Fruit fly (Drosophila melanogaster) whole organism, embryonic: ENCODE measurements around the gene CG42671.
A peak's percentile ranks its signal among the peaks of the same experiment; 100 is the strongest.

Source experiments
- Aef1 ChIP-seq: fragments of 200-800 bp; sonication (Bioruptor generic); IDR thresholded peaks from 3 replicates; pipeline ENCODE4 v1.3.6; 2022; ENCODE audit warnings: missing biosample characterization, missing genetic modification characterization
- Atf3 ChIP-seq: fragments of 200-800 bp; sonication (Bioruptor generic); optimal IDR thresholded peaks from 3 replicates; lab custom pipeline; 2016; ENCODE audit warnings: missing biosample characterization, missing genetic modification characterization
- Bdp1 ChIP-seq: fragments of 200-800 bp; sonication (Bioruptor generic); optimal IDR thresholded peaks from 3 replicates; lab custom pipeline; 2016; ENCODE audit warnings: missing biosample characterization, missing genetic modification characterization
- CG12104 ChIP-seq: fragments of 200-800 bp; sonication (Bioruptor generic); optimal IDR thresholded peaks from 3 replicates; lab custom pipeline; 2016; ENCODE audit warnings: missing biosample characterization, missing genetic modification characterization
- CG12219 ChIP-seq: fragments of 200-800 bp; sonication (Bioruptor generic); optimal IDR thresholded peaks from 3 replicates; lab custom pipeline; 2018; ENCODE audit warnings: missing biosample characterization, mild to moderate bottlenecking, missing genetic modification characterization
- CG12236 ChIP-seq: fragments of 200-800 bp; sonication (Bioruptor generic); optimal IDR thresholded peaks from 2 replicates; lab custom pipeline; 2016; ENCODE audit warnings: missing biosample characterization, missing genetic modification characterization
- CG13287 ChIP-seq: fragments of 200-800 bp; sonication (Bioruptor generic); IDR thresholded peaks from 2 replicates; pipeline ENCODE4 v1.3.6; 2022; ENCODE audit warnings: missing biosample characterization, missing genetic modification characterization; ENCODE audit not compliant: partially characterized antibody
- CG13296 ChIP-seq: fragments of 200-800 bp; sonication (Bioruptor generic); optimal IDR thresholded peaks from 3 replicates; lab custom pipeline; 2018; ENCODE audit warnings: missing biosample characterization, mild to moderate bottlenecking, missing genetic modification characterization
- CG18764 ChIP-seq: fragments of 200-800 bp; sonication (Bioruptor generic); optimal IDR thresholded peaks from 3 replicates; lab custom pipeline; 2016; ENCODE audit warnings: missing biosample characterization, missing genetic modification characterization
- CG31224 ChIP-seq: fragments of 200-800 bp; sonication (Bioruptor generic); IDR thresholded peaks from 2 replicates; pipeline ENCODE4 v1.3.6; 2022; ENCODE audit warnings: missing biosample characterization, missing genetic modification characterization
- CG32532 ChIP-seq: fragments of 200-800 bp; sonication (Bioruptor generic); IDR thresholded peaks from 2 replicates; pipeline ENCODE4 v1.3.6; 2022; ENCODE audit warnings: missing biosample characterization, missing genetic modification characterization
- CG3726 ChIP-seq: fragments of 200-800 bp; sonication (Bioruptor generic); IDR thresholded peaks from 3 replicates; pipeline ENCODE4, ENCODE4 v1.3.6; 2022; ENCODE audit warnings: missing biosample characterization, missing genetic modification characterization
- CG3838 ChIP-seq: fragments of 200-800 bp; sonication (Bioruptor generic); optimal IDR thresholded peaks from 3 replicates; lab custom pipeline; 2016; ENCODE audit warnings: missing biosample characterization, missing genetic modification characterization
- CG6272 ChIP-seq: fragments of 200-800 bp; sonication (Bioruptor generic); IDR thresholded peaks from 2 replicates; pipeline ENCODE4 v1.3.6; 2022; ENCODE audit warnings: missing biosample characterization, missing genetic modification characterization
- CG6791 ChIP-seq: fragments of 200-800 bp; sonication (Bioruptor generic); IDR thresholded peaks from 3 replicates; pipeline ENCODE4 v1.3.6; 2022; ENCODE audit warnings: missing biosample characterization, missing genetic modification characterization; ENCODE audit not compliant: partially characterized antibody
- CG6813 ChIP-seq: fragments of 200-800 bp; sonication (Bioruptor generic); optimal IDR thresholded peaks from 2 replicates; lab custom pipeline; 2017; ENCODE audit warnings: missing biosample characterization, missing genetic modification characterization, mild to moderate bottlenecking, moderate library complexity, missing genetic modification reagents
- CG9215 ChIP-seq: fragments of 200-800 bp; sonication (Bioruptor generic); IDR thresholded peaks from 2 replicates; pipeline ENCODE4 v1.3.6; 2022; ENCODE audit warnings: missing biosample characterization, missing genetic modification characterization
- CG9727 ChIP-seq: fragments of 200-800 bp; sonication (Bioruptor generic); optimal IDR thresholded peaks from 3 replicates; lab custom pipeline; 2017; ENCODE audit warnings: missing biosample characterization, mild to moderate bottlenecking, missing genetic modification characterization
- Camta ChIP-seq: fragments of 200-800 bp; sonication (Bioruptor generic); optimal IDR thresholded peaks from 2 replicates; lab custom pipeline; 2016; ENCODE audit warnings: missing biosample characterization, missing genetic modification characterization
- CkIIα-i1 ChIP-seq: fragments of 200-800 bp; sonication (Bioruptor generic); IDR thresholded peaks from 2 replicates; pipeline ENCODE4 v1.3.6; 2022; ENCODE audit warnings: missing biosample characterization, missing genetic modification characterization
- Dip3 ChIP-seq: fragments of 200-800 bp; sonication (Bioruptor generic); optimal IDR thresholded peaks from 3 replicates; lab custom pipeline; 2016; ENCODE audit warnings: missing biosample characterization, missing genetic modification characterization
- Dp ChIP-seq: fragments of 200-800 bp; sonication (Bioruptor generic); optimal IDR thresholded peaks from 2 replicates; lab custom pipeline; 2018; ENCODE audit warnings: missing biosample characterization, mild to moderate bottlenecking, missing genetic modification characterization, moderate library complexity
- Fer1 ChIP-seq: fragments of 200-800 bp; sonication (Bioruptor generic); optimal IDR thresholded peaks from 2 replicates; lab custom pipeline; 2017; ENCODE audit warnings: missing biosample characterization, mild to moderate bottlenecking, missing genetic modification characterization
- HLH54F ChIP-seq: fragments of 200-800 bp; sonication (Bioruptor generic); optimal IDR thresholded peaks from 3 replicates; lab custom pipeline; 2016; ENCODE audit warnings: missing biosample characterization, missing genetic modification characterization
- HLHmδ ChIP-seq: fragments of 200-800 bp; sonication (Bioruptor generic); optimal IDR thresholded peaks from 2 replicates; lab custom pipeline; 2018; ENCODE audit warnings: missing biosample characterization, mild to moderate bottlenecking, missing genetic modification characterization, moderate library complexity
- Hmx ChIP-seq: fragments of 200-800 bp; sonication (Bioruptor generic); optimal IDR thresholded peaks from 2 replicates; lab custom pipeline; 2016; ENCODE audit warnings: missing biosample characterization, missing genetic modification characterization
- Neu2 ChIP-seq: fragments of 200-800 bp; sonication (Bioruptor generic); optimal IDR thresholded peaks from 3 replicates; lab custom pipeline; 2016; ENCODE audit warnings: missing biosample characterization, missing genetic modification characterization, borderline replicate concordance
- Oli ChIP-seq: fragments of 200-800 bp; sonication (Bioruptor generic); optimal IDR thresholded peaks from 2 replicates; lab custom pipeline; 2018; ENCODE audit warnings: missing biosample characterization, mild to moderate bottlenecking, missing genetic modification characterization, moderate library complexity
- Scr ChIP-seq: fragments of 200-800 bp; sonication (Bioruptor generic); IDR thresholded peaks from 2 replicates; pipeline ENCODE4 v1.3.6; 2022; ENCODE audit warnings: missing biosample characterization, missing genetic modification characterization; ENCODE audit not compliant: partially characterized antibody
- aop ChIP-seq: fragments of 200-800 bp; sonication (Bioruptor generic); IDR thresholded peaks from 2 replicates; pipeline ENCODE4 v1.3.6; 2022; ENCODE audit warnings: missing biosample characterization, missing genetic modification characterization
- ap ChIP-seq: fragments of 200-800 bp; sonication (Bioruptor generic); IDR thresholded peaks from 2 replicates; pipeline ENCODE4 v1.3.6; 2022; ENCODE audit warnings: missing biosample characterization, missing genetic modification characterization
- bcd ChIP-seq: fragments of 200-800 bp; sonication (Bioruptor generic); optimal IDR thresholded peaks from 2 replicates; lab custom pipeline; 2017; ENCODE audit warnings: missing biosample characterization, mild to moderate bottlenecking, missing genetic modification characterization
- ci ChIP-seq: fragments of 200-800 bp; sonication (Bioruptor generic); IDR thresholded peaks from 3 replicates; pipeline ENCODE4 v1.3.6; 2022; ENCODE audit warnings: missing biosample characterization, missing genetic modification characterization
- croc ChIP-seq: fragments of 200-800 bp; sonication (Bioruptor generic); conservative IDR thresholded peaks from 3 replicates; pipeline ENCODE4 v1.3.6; 2022; ENCODE audit warnings: missing biosample characterization, missing genetic modification characterization
- crol ChIP-seq: fragments of 200-800 bp; sonication (Bioruptor generic); IDR thresholded peaks from 2 replicates; pipeline ENCODE4 v1.3.6; 2022; ENCODE audit warnings: missing biosample characterization, missing genetic modification characterization
- da ChIP-seq: fragments of 200-800 bp; sonication (Bioruptor generic); optimal IDR thresholded peaks from 2 replicates; lab custom pipeline; 2016; ENCODE audit warnings: missing biosample characterization, missing genetic modification characterization
- disco-r ChIP-seq: fragments of 200-800 bp; sonication (Bioruptor generic); optimal IDR thresholded peaks from 2 replicates; lab custom pipeline; 2016; ENCODE audit warnings: missing biosample characterization, missing genetic modification characterization
- dysf ChIP-seq: fragments of 200-800 bp; sonication (Bioruptor generic); IDR thresholded peaks from 3 replicates; pipeline ENCODE4 v1.3.6; 2022; ENCODE audit warnings: missing biosample characterization, missing genetic modification characterization
- esg ChIP-seq: fragments of 200-800 bp; sonication (Bioruptor generic); conservative IDR thresholded peaks from 2 replicates; pipeline ENCODE4 v1.3.6; 2022; ENCODE audit warnings: missing biosample characterization, missing genetic modification characterization
- fd96Cb ChIP-seq: fragments of 200-800 bp; sonication (Bioruptor generic); optimal IDR thresholded peaks from 2 replicates; lab custom pipeline; 2018; ENCODE audit warnings: missing biosample characterization, mild to moderate bottlenecking, missing genetic modification characterization, moderate library complexity
- ftz-f1 ChIP-seq: fragments of 200-800 bp; sonication (Bioruptor generic); optimal IDR thresholded peaks from 2 replicates; lab custom pipeline; 2016; ENCODE audit warnings: missing biosample characterization, missing genetic modification characterization
- gt ChIP-seq: fragments of 200-800 bp; sonication (Bioruptor generic); IDR thresholded peaks from 2 replicates; pipeline ENCODE4 v1.3.6; 2022; ENCODE audit warnings: missing biosample characterization, missing genetic modification characterization
- hth ChIP-seq: fragments of >200 bp; optimal IDR thresholded peaks from 2 replicates; lab custom pipeline; 2017; ENCODE audit warnings: inconsistent platforms
- row ChIP-seq: fragments of 200-800 bp; sonication (Bioruptor generic); IDR thresholded peaks from 3 replicates; pipeline ENCODE4 v1.3.6; 2022; ENCODE audit warnings: missing biosample characterization, missing genetic modification characterization
- sens ChIP-seq: fragments of 200-800 bp; sonication (Bioruptor generic); peaks from one replicate; lab custom pipeline; 2016; ENCODE audit warnings: missing biosample characterization, missing genetic modification characterization
- shn ChIP-seq: fragments of 200-800 bp; sonication (Bioruptor generic); optimal IDR thresholded peaks from 3 replicates; lab custom pipeline; 2016; ENCODE audit warnings: missing biosample characterization, missing genetic modification characterization
- toy ChIP-seq: fragments of 200-800 bp; sonication (Bioruptor generic); IDR thresholded peaks from 2 replicates; pipeline ENCODE4 v1.3.6; 2022; ENCODE audit warnings: missing biosample characterization, missing genetic modification characterization
- tup ChIP-seq: fragments of 200-800 bp; sonication (Bioruptor generic); optimal IDR thresholded peaks from 2 replicates; lab custom pipeline; 2016; ENCODE audit warnings: missing biosample characterization, mild to moderate bottlenecking, missing genetic modification characterization, moderate library complexity
- unpg ChIP-seq: fragments of 200-800 bp; sonication (Bioruptor generic); optimal IDR thresholded peaks from 3 replicates; lab custom pipeline; 2018; ENCODE audit warnings: missing biosample characterization, mild to moderate bottlenecking, missing genetic modification characterization, moderate library complexity

CG42671 gene

DNA sequence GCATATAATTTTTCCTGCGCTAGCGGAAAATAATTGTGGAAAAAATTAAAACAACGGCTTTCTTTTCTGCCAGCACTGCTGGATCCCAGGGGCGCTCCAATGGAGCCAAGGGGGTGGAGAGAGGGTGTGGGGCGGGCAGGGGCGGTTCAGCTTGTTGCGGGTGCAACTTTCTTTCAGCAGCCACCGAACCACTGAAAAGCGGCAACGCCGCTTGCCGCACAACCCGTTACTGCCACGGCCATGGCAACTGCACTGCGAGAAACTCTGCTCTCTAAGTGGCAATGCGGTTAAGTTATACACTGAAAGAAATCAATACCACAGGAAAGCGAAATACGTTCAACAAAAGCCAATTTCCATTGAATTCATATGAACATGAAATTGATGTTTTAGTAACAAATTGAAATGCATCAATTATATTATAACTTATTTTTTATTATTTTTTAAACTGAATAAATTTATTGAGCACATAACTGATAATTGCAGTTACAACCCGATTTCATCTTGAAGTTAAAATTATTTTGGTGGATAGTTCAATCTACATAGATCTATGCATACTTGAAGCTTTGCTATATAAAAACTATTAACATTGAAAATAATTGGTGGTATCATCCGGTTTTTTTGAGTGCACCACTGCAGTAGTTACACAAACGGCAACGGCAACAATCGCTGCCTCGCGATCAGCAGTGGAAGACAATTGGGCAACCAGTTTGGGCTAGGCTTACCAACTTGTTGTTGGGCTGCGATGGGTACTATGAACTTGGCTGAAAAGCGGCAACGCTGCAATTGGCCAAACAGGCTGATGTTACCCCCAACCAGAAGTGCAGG is 42.1 kb downstream of the CG42671 start (continued):
- peak; percentile 6; the same call in 1 of the 2 replicates for TF ChIP-seq ap (GFP tag; lab: Robert Waterston, UW)
- peak; percentile 72 for TF ChIP-seq unpg (GFP tag; lab: Kevin White, UChicago)
- no peak for TF ChIP-seq Scr (GFP tag; lab: Robert Waterston, UW)
- TF ChIP-seq CG13296 (GFP tag; lab: Kevin White, UChicago) = peak; percentile 76
- TF ChIP-seq HLH54F (GFP tag; lab: Kevin White, UChicago) = no peak
- peak; percentile 11 for TF ChIP-seq CG12236
- TF ChIP-seq fd96Cb (tag; lab: Kevin White, UChicago) = peak; percentile 86
- TF ChIP-seq dysf (GFP tag; lab: Robert Waterston, UW) = peak; percentile 69; the same call in 1 of the 3 replicates
- TF ChIP-seq HLHmδ (GFP tag; lab: Kevin White, UChicago) = peak; percentile 34
- TF ChIP-seq gt = no peak
- no peak for TF ChIP-seq CG13287 (GFP tag; lab: Robert Waterston, UW)
- peak; percentile 79 for TF ChIP-seq row (GFP tag; lab: Robert Waterston, UW)
- TF ChIP-seq Dip3 (GFP tag; lab: Kevin White, UChicago) = no peak
- TF ChIP-seq Neu2 (GFP tag; lab: Kevin White, UChicago) = no peak
- TF ChIP-seq da (GFP tag; lab: Kevin White, UChicago) = peak; percentile 7
- peak; percentile 23; the same call in 1 of the 2 replicates for TF ChIP-seq aop (GFP tag; lab: Robert Waterston, UW)
- no peak for TF ChIP-seq hth (lab: Kevin White, UChicago)
- no peak for TF ChIP-seq tup
- peak; percentile 97 for TF ChIP-seq crol (GFP tag; lab: Robert Waterston, UW)
- TF ChIP-seq CG9215 (GFP tag; lab: Robert Waterston, UW) = peak; percentile 64; the same call in 1 of the 2 replicates
- peak; percentile 94 for TF ChIP-seq CG9727 (GFP tag; lab: Kevin White, UChicago)
- TF ChIP-seq ftz-f1 = no peak
- no peak for TF ChIP-seq Camta (GFP tag; lab: Kevin White, UChicago)
- no peak for TF ChIP-seq CG3726 (GFP tag; lab: Robert Waterston, UW)
- TF ChIP-seq CG6791 (GFP tag; lab: Robert Waterston, UW) = peak; percentile 76; the same call in 2 of the 3 replicates
- peak; percentile 37; the same call in 1 of the 2 replicates for TF ChIP-seq CG6272 (GFP tag; lab: Robert Waterston, UW)
- peak; percentile 49; the same call in 2 of the 3 replicates for TF ChIP-seq croc
- no peak for TF ChIP-seq CkIIα-i1 (GFP tag; lab: Robert Waterston, UW)
- TF ChIP-seq ci (GFP tag; lab: Robert Waterston, UW) = peak; percentile 89
- TF ChIP-seq CG31224 (GFP tag; lab: Robert Waterston, UW) = peak; percentile 33; the same call in 1 of the 2 replicates
- TF ChIP-seq bcd (GFP tag; lab: Kevin White, UChicago) = peak; percentile 80
- TF ChIP-seq esg (GFP tag; lab: Robert Waterston, UW) = 0 out of 2 replicates have a peak, but pooled peaks have one; percentile 40
- no peak for TF ChIP-seq Dp (GFP tag; lab: Kevin White, UChicago)
- 0 out of 2 replicates have a peak, but pooled peaks have one; percentile 35 for TF ChIP-seq toy (GFP tag; lab: Robert Waterston, UW)
- TF ChIP-seq Atf3 = peak; percentile 18
- peak; percentile 80 for TF ChIP-seq Oli (tag; lab: Kevin White, UChicago)
- TF ChIP-seq Aef1 (GFP tag; lab: Robert Waterston, UW) = peak; percentile 38; the same call in 2 of the 3 replicates
- peak; percentile 64 for TF ChIP-seq CG6813 (GFP tag; lab: Kevin White, UChicago)
- peak; percentile 78 for TF ChIP-seq Fer1 (GFP tag; lab: Kevin White, UChicago)
- peak; percentile 26 for TF ChIP-seq CG3838 (GFP tag; lab: Kevin White, UChicago)
- no peak for TF ChIP-seq disco-r (GFP tag; lab: Kevin White, UChicago)
- peak; percentile 80 for TF ChIP-seq CG32532 (GFP tag; lab: Robert Waterston, UW)
- peak; percentile 72 for TF ChIP-seq CG12104 (GFP tag; lab: Kevin White, UChicago)
- TF ChIP-seq CG18764 = peak; percentile 65
- TF ChIP-seq CG12219 (GFP tag; lab: Kevin White, UChicago) = peak; percentile 50
- TF ChIP-seq sens (GFP tag; lab: Kevin White, UChicago) = peak; percentile 92
- TF ChIP-seq Bdp1 (GFP tag; lab: Kevin White, UChicago) = peak; percentile 52
- no peak for TF ChIP-seq shn (GFP tag; lab: Kevin White, UChicago)
- no peak for TF ChIP-seq Hmx
